Worm (Caenorhabditis elegans) whole organism, L1 larva: ENCODE data around the gene Y53G8AL.1.
"Not testable (repeated sequence)": the region's sequence is repeated elsewhere in the genome, so short reads cannot be mapped to it uniquely, and the experiment has no call there.

ENCODE experiments used
- C04F5.9 ChIP-seq: sonication (generic microtip); optimal IDR thresholded peaks from 2 replicates; lab custom pipeline; 2016; ENCODE audit warnings: missing genetic modification characterization, missing compliant biosample characterization
- C16A3.4 ChIP-seq: fragments of 150-350 bp; optimal IDR thresholded peaks from 2 replicates; lab custom pipeline; 2014; ENCODE audit warnings: missing biosample characterization, missing genetic modification characterization
- Y116A8C.19 ChIP-seq: sonication (generic microtip); optimal IDR thresholded peaks from 2 replicates; lab custom pipeline; 2016; ENCODE audit warnings: missing compliant biosample characterization, missing genetic modification characterization, borderline replicate concordance
- ceh-90 ChIP-seq: sonication (generic microtip); optimal IDR thresholded peaks from 2 replicates; lab custom pipeline; 2016; ENCODE audit warnings: missing genetic modification characterization, missing compliant biosample characterization
- dpl-1 ChIP-seq, 3 experiments: fragments of 150-350 bp in 2 of 3; sonication (generic microtip) in 1 of 3; optimal IDR thresholded peaks; 2 replicates each; lab custom pipeline; 2014 to 2017; ENCODE audit warnings: missing biosample characterization in 3 of 3, missing genetic modification characterization in 3 of 3, missing genetic modification reagents in 3 of 3
- efl-1 ChIP-seq, 4 experiments: fragments of 150-350 bp; optimal IDR thresholded peaks in 3 of 4; peaks in 1 of 4; 1 replicate in 1 of 4; 2 replicates in 3 of 4; lab custom pipeline; 2014; ENCODE audit warnings: missing biosample characterization in 2 of 4, missing genetic modification characterization in 2 of 4, missing genetic modification reagents in 2 of 4
- efl-3 ChIP-seq: fragments of 200-800 bp; sonication (Bioruptor generic); optimal IDR thresholded peaks from 2 replicates; lab custom pipeline; 2018; ENCODE audit warnings: mild to moderate bottlenecking, missing genetic modification characterization, missing compliant biosample characterization
- egl-27 ChIP-seq, 2 experiments: fragments of 150-350 bp in 1 of 2; sonication (generic microtip); optimal IDR thresholded peaks; 3 replicates each; lab custom pipeline; 2017 to 2018; ENCODE audit warnings: missing biosample characterization in 2 of 2, missing genetic modification characterization in 2 of 2, missing genetic modification reagents in 2 of 2
- elt-2 ChIP-seq: sonication (generic microtip); optimal IDR thresholded peaks from 2 replicates; lab custom pipeline; 2016; ENCODE audit warnings: missing genetic modification characterization, mild to moderate bottlenecking, inconsistent platforms, missing compliant biosample characterization, missing genetic modification reagents
- elt-3 ChIP-seq, 6 experiments: fragments of 150-350 bp in 1 of 6; sonication (generic microtip); optimal IDR thresholded peaks; 2 replicates each; lab custom pipeline; 2017 to 2018; ENCODE audit warnings: missing biosample characterization in 6 of 6, missing genetic modification characterization in 6 of 6, inconsistent platforms in 1 of 6
- ets-5 ChIP-seq: fragments of 200-800 bp; sonication (Bioruptor generic); IDR thresholded peaks from 2 replicates; pipeline ENCODE4 v1.3.6; 2022; ENCODE audit warnings: missing genetic modification characterization, missing compliant biosample characterization
- fkh-10 ChIP-seq: sonication (generic microtip); optimal IDR thresholded peaks from 2 replicates; lab custom pipeline; 2017; ENCODE audit warnings: missing biosample characterization, missing genetic modification reagents, missing genetic modification characterization
- fkh-8 ChIP-seq: sonication (generic microtip); optimal IDR thresholded peaks from 2 replicates; lab custom pipeline; 2016; ENCODE audit warnings: mild to moderate bottlenecking, missing genetic modification characterization, missing compliant biosample characterization
- isw-1 ChIP-seq: fragments of 200-800 bp; sonication (Bioruptor generic); IDR thresholded peaks from 2 replicates; pipeline ENCODE4 v1.3.6; 2022; ENCODE audit warnings: missing genetic modification characterization, missing compliant biosample characterization
- lin-13 ChIP-seq: fragments of 150-350 bp; optimal IDR thresholded peaks from 2 replicates; lab custom pipeline; 2014; ENCODE audit warnings: missing biosample characterization, missing genetic modification reagents, missing genetic modification characterization
- lin-14 ChIP-seq: fragments of 200-800 bp; sonication (Bioruptor generic); optimal IDR thresholded peaks from 2 replicates; lab custom pipeline; 2018; ENCODE audit warnings: mild to moderate bottlenecking, missing genetic modification characterization, moderate library complexity, missing compliant biosample characterization
- lir-3 ChIP-seq: sonication (generic microtip); optimal IDR thresholded peaks from 2 replicates; lab custom pipeline; 2016; ENCODE audit warnings: mild to moderate bottlenecking, missing genetic modification characterization, moderate library complexity, missing compliant biosample characterization; ENCODE audit not compliant: poor library complexity
- lsy-2 ChIP-seq, 2 experiments: fragments of 150-350 bp; optimal IDR thresholded peaks; 2 replicates each; lab custom pipeline; 2014; ENCODE audit warnings: missing biosample characterization in 2 of 2, missing genetic modification characterization in 2 of 2
- mdl-1 ChIP-seq, 2 experiments: fragments of 150-350 bp; optimal IDR thresholded peaks; 2 replicates each; lab custom pipeline; 2014 to 2017; ENCODE audit warnings: missing biosample characterization in 2 of 2, missing genetic modification characterization in 2 of 2, inconsistent platforms in 1 of 2
- nhr-11 ChIP-seq: fragments of 150-350 bp; optimal IDR thresholded peaks from 2 replicates; lab custom pipeline; 2014; ENCODE audit warnings: missing biosample characterization, missing genetic modification characterization
- nhr-20 ChIP-seq: sonication (generic microtip); optimal IDR thresholded peaks from 2 replicates; lab custom pipeline; 2016; ENCODE audit warnings: mild to moderate bottlenecking, missing genetic modification characterization, missing compliant biosample characterization
- nhr-237 ChIP-seq: fragments of 150-350 bp; optimal IDR thresholded peaks from 2 replicates; lab custom pipeline; 2014; ENCODE audit warnings: missing biosample characterization, missing genetic modification characterization
- nhr-28 ChIP-seq: fragments of 150-350 bp; optimal IDR thresholded peaks from 2 replicates; lab custom pipeline; 2014; ENCODE audit warnings: missing biosample characterization, missing genetic modification characterization
- nhr-47 ChIP-seq: sonication (generic microtip); optimal IDR thresholded peaks from 2 replicates; lab custom pipeline; 2016; ENCODE audit warnings: mild to moderate bottlenecking, missing genetic modification characterization, moderate library complexity, missing compliant biosample characterization
- nhr-90 ChIP-seq: sonication (generic microtip); optimal IDR thresholded peaks from 2 replicates; lab custom pipeline; 2016; ENCODE audit warnings: mild to moderate bottlenecking, missing genetic modification characterization, missing compliant biosample characterization; ENCODE audit not compliant: poor library complexity
- rnt-1 ChIP-seq: sonication (generic microtip); optimal IDR thresholded peaks from 2 replicates; lab custom pipeline; 2016; ENCODE audit warnings: mild to moderate bottlenecking, missing genetic modification characterization, moderate library complexity, missing compliant biosample characterization
- skn-1 ChIP-seq: fragments of 150-350 bp; optimal IDR thresholded peaks from 2 replicates; lab custom pipeline; 2014; ENCODE audit warnings: missing biosample characterization, missing genetic modification characterization
- snpc-4 ChIP-seq: fragments of 150-350 bp; optimal IDR thresholded peaks from 2 replicates; lab custom pipeline; 2014; ENCODE audit warnings: missing biosample characterization, missing genetic modification characterization
- snu-23 ChIP-seq: sonication (generic microtip); optimal IDR thresholded peaks from 2 replicates; lab custom pipeline; 2016; ENCODE audit warnings: missing genetic modification characterization, missing compliant biosample characterization
- sup-37 ChIP-seq: fragments of 200-800 bp; sonication (Bioruptor generic); optimal IDR thresholded peaks from 2 replicates; lab custom pipeline; 2018; ENCODE audit warnings: mild to moderate bottlenecking, missing genetic modification characterization, missing compliant biosample characterization
- unc-130 ChIP-seq: fragments of 150-350 bp; optimal IDR thresholded peaks from 2 replicates; lab custom pipeline; 2017; ENCODE audit warnings: missing biosample characterization, missing genetic modification characterization, inconsistent platforms
- unc-86 ChIP-seq: sonication (generic microtip); optimal IDR thresholded peaks from 2 replicates; lab custom pipeline; 2016; ENCODE audit warnings: missing genetic modification characterization, missing compliant biosample characterization
- unc-98 ChIP-seq: fragments of 200-800 bp; sonication (Bioruptor generic); IDR thresholded peaks from 2 replicates; pipeline ENCODE4 v1.3.6; 2022; ENCODE audit warnings: missing genetic modification characterization, missing compliant biosample characterization
- vab-15 ChIP-seq: sonication (generic microtip); optimal IDR thresholded peaks from 2 replicates; lab custom pipeline; 2017; ENCODE audit warnings: missing genotype, mild to moderate bottlenecking, missing genetic modification characterization, missing compliant biosample characterization
- xbp-1 ChIP-seq: sonication (generic microtip); optimal IDR thresholded peaks from 2 replicates; lab custom pipeline; 2016; ENCODE audit warnings: missing genetic modification characterization, missing compliant biosample characterization
- ztf-11 ChIP-seq, 2 experiments: sonication (generic microtip); optimal IDR thresholded peaks; 2 replicates each; lab custom pipeline; 2016 to 2017; ENCODE audit warnings: missing genetic modification characterization in 2 of 2, missing biosample characterization in 1 of 2, missing compliant biosample characterization in 1 of 2
- ztf-4 ChIP-seq: fragments of 150-350 bp; optimal IDR thresholded peaks from 2 replicates; lab custom pipeline; 2014; ENCODE audit warnings: missing biosample characterization, missing genetic modification characterization

Y53G8AL.1 gene

ce11 chrIII:3255023-3255422 is 22.1 kb downstream of the Y53G8AL.1 start:
- TF ChIP-seq efl-1 (optimal IDR thresholded peaks at IDR 0.05; lab: Kevin White, UChicago) (no peak), efl-1 (GFP tag; optimal IDR thresholded peaks at IDR 0.05 in 1 of 2; lab: Kevin White, UChicago) (peak in 1 of 2 experiments; percentile 76), nhr-28 (tag; lab: Kevin White, UChicago) (no peak), skn-1 (no peak), fkh-8 (tag; lab: Kevin White, UChicago) (no peak)

- TF ChIP-seq C04F5.9 (tag; lab: Kevin White, UChicago) (no peak), fkh-8 (tag; lab: Kevin White, UChicago) (peak; percentile 14), nhr-28 (tag; lab: Kevin White, UChicago) (no peak)
These were observed 22.7 kb downstream of the Y53G8AL.1 start, which contains the start of gene Y53G8AM.4 for ce11 chrIII:3255575-3255974. Gene Y53G8AM.4, minus strand, starts transcription at chrIII:3255675.

- no peak for TF ChIP-seq unc-130 (tag; lab: Kevin White, UChicago)
These were observed 25.4 kb downstream of the Y53G8AL.1 start, which contains the start of gene nspg-7.2 for ce11 chrIII:3258306-3258705. Gene nspg-7.2, minus strand, starts transcription at chrIII:3258406.

- not testable (repeated sequence) for TF ChIP-seq vab-15 (tag; lab: Kevin White, UChicago); nhr-237; snpc-4 (tag; lab: Kevin White, UChicago)
These were observed 26.8 kb downstream of the Y53G8AL.1 start, which contains the start of gene Y53G8AM.6 for ce11 chrIII:3259691-3260090. Gene Y53G8AM.6, minus strand, starts transcription at chrIII:3259791.

ce11 chrIII:3263696-3264095 is 30.8 kb downstream of the Y53G8AL.1 start:
- no peak for TF ChIP-seq elt-2 (tag; lab: Kevin White, UChicago)
- no peak for TF ChIP-seq isw-1 (GFP tag; lab: Robert Waterston, UW)
- no peak for TF ChIP-seq skn-1

- TF ChIP-seq mdl-1 (tag; optimal IDR thresholded peaks at IDR 0.05; lab: Kevin White, UChicago) = no peak
- no peak for TF ChIP-seq egl-27 (tag; optimal IDR thresholded peaks at IDR 0.05; lab: Kevin White, UChicago)
- TF ChIP-seq fkh-8 (tag; lab: Kevin White, UChicago) = peak; percentile 14
- no peak for TF ChIP-seq efl-1 (optimal IDR thresholded peaks at IDR 0.05; lab: Kevin White, UChicago)
- peak in 1 of 2 experiments; percentile 17 for TF ChIP-seq efl-1 (GFP tag; optimal IDR thresholded peaks at IDR 0.05 in 1 of 2; lab: Kevin White, UChicago)
- TF ChIP-seq efl-3 (GFP tag; lab: Kevin White, UChicago) = no peak
These were observed 33.7 kb downstream of the Y53G8AL.1 start, which contains the start of gene Y53G8AM.7 for ce11 chrIII:3266602-3267001. Gene Y53G8AM.7, minus strand, starts transcription at chrIII:3266702.

- TF ChIP-seq elt-2 (tag; lab: Kevin White, UChicago) (peak; percentile 36), xbp-1 (tag; lab: Kevin White, UChicago) (peak; percentile 41), C16A3.4 (tag; lab: Kevin White, UChicago) (peak; percentile 24), dpl-1 (GFP tag; optimal IDR thresholded peaks at IDR 0.05; lab: Kevin White, UChicago) (peak in 2 of 3 experiments; percentile 51 to 52), sup-37 (GFP tag; lab: Kevin White, UChicago) (peak; percentile 58), ets-5 (GFP tag; lab: Robert Waterston, UW) (no peak), vab-15 (tag; lab: Kevin White, UChicago) (no peak), rnt-1 (peak; percentile 46), nhr-90 (peak; percentile 84), lin-14 (GFP tag; lab: Kevin White, UChicago) (peak; percentile 82), lir-3 (tag; lab: Kevin White, UChicago) (no peak), nhr-11 (tag; lab: Kevin White, UChicago) (peak; percentile 47), nhr-20 (tag; lab: Kevin White, UChicago) (peak; percentile 79), nhr-47 (peak; percentile 80), Y116A8C.19 (tag; lab: Kevin White, UChicago) (no peak), unc-98 (GFP tag; lab: Robert Waterston, UW) (no peak), unc-86 (peak; percentile 33), ztf-4 (peak; percentile 54), elt-3 (tag; optimal IDR thresholded peaks at IDR 0.05; lab: Kevin White, UChicago) (peak in 2 of 6 experiments; percentile 45 to 60), lin-13 (GFP tag; lab: Kevin White, UChicago) (peak; percentile 57), mdl-1 (tag; optimal IDR thresholded peaks at IDR 0.05; lab: Kevin White, UChicago) (peak in 1 of 2 experiments; percentile 22), nhr-237 (no peak), lsy-2 (tag; optimal IDR thresholded peaks at IDR 0.05; lab: Kevin White, UChicago) (peak; percentile 63 to 66), snu-23 (GFP tag; lab: Kevin White, UChicago) (peak; percentile 85), ceh-90 (tag; lab: Kevin White, UChicago) (no peak), ztf-11 (tag; optimal IDR thresholded peaks at IDR 0.05; lab: Kevin White, UChicago) (peak in 1 of 2 experiments; percentile 74), fkh-10 (GFP tag; lab: Kevin White, UChicago) (peak; percentile 3)
These were observed 38.8 kb downstream of the Y53G8AL.1 start for ce11 chrIII:3271682-3272081.
